Fruit fly (Drosophila melanogaster) whole organism, embryonic: ENCODE data around the gene CG31174.
A peak's percentile ranks its signal among the peaks of the same experiment; 100 is the strongest.

Experiments
- Abd-B ChIP-seq: fragments of 200-800 bp; sonication (Bioruptor generic); optimal IDR thresholded peaks from 2 replicates; lab custom pipeline; 2018; ENCODE audit warnings: missing biosample characterization, mild to moderate bottlenecking, missing genetic modification characterization, moderate library complexity
- Atf-2 ChIP-seq: fragments of 200-800 bp; sonication (Bioruptor generic); optimal IDR thresholded peaks from 2 replicates; lab custom pipeline; 2016; ENCODE audit warnings: missing biosample characterization, missing genetic modification characterization
- B-H1 ChIP-seq: fragments of 200-800 bp; sonication (Bioruptor generic); IDR thresholded peaks from 3 replicates; pipeline ENCODE4 v1.3.6; 2022; ENCODE audit warnings: missing biosample characterization, missing genetic modification characterization
- C15 ChIP-seq: fragments of 200-800 bp; sonication (Bioruptor generic); IDR thresholded peaks from 3 replicates; pipeline ENCODE4 v1.3.6; 2022; ENCODE audit warnings: missing biosample characterization, missing genetic modification characterization
- CG11093 ChIP-seq: fragments of 200-800 bp; sonication (Bioruptor generic); IDR thresholded peaks from 3 replicates; pipeline ENCODE4 v1.3.6; 2022; ENCODE audit warnings: missing biosample characterization, missing genetic modification characterization
- CG11695 ChIP-seq: fragments of 200-800 bp; sonication (Bioruptor generic); IDR thresholded peaks from 3 replicates; pipeline ENCODE4 v1.3.6; 2022; ENCODE audit warnings: missing biosample characterization, missing genetic modification characterization
- CG1233 ChIP-seq: fragments of 200-800 bp; sonication (Bioruptor generic); optimal IDR thresholded peaks from 4 replicates; lab custom pipeline; 2018; ENCODE audit warnings: missing biosample characterization, mild to moderate bottlenecking, missing genetic modification characterization
- CG12744 ChIP-seq: fragments of 200-800 bp; sonication (Bioruptor generic); optimal IDR thresholded peaks from 2 replicates; lab custom pipeline; 2016; ENCODE audit warnings: missing biosample characterization, missing genetic modification characterization
- CG12942 ChIP-seq: fragments of 200-800 bp; sonication (Bioruptor generic); optimal IDR thresholded peaks from 3 replicates; lab custom pipeline; 2016; ENCODE audit warnings: missing biosample characterization, missing genetic modification characterization
- CG13624 ChIP-seq: fragments of 200-800 bp; sonication (Bioruptor generic); optimal IDR thresholded peaks from 2 replicates; lab custom pipeline; 2016; ENCODE audit warnings: missing biosample characterization, missing genetic modification characterization
- CG17612 ChIP-seq: fragments of 200-800 bp; sonication (Bioruptor generic); IDR thresholded peaks from 2 replicates; pipeline ENCODE4 v1.3.6; 2022; ENCODE audit warnings: missing biosample characterization, missing genetic modification characterization
- CG17829 ChIP-seq: fragments of 200-800 bp; optimal IDR thresholded peaks from 2 replicates; lab custom pipeline; 2019; ENCODE audit warnings: missing biosample characterization, mild to moderate bottlenecking, missing genetic modification characterization, moderate library complexity
- CG2712 ChIP-seq: fragments of 200-800 bp; optimal IDR thresholded peaks from 3 replicates; lab custom pipeline; 2019; ENCODE audit warnings: missing biosample characterization, mild to moderate bottlenecking, missing genetic modification characterization, moderate library complexity
- CG30431 ChIP-seq: fragments of 200-800 bp; sonication (Bioruptor generic); optimal IDR thresholded peaks from 2 replicates; lab custom pipeline; 2017; ENCODE audit warnings: missing biosample characterization, missing genetic modification characterization
- CG32772 ChIP-seq: fragments of 200-800 bp; sonication (Bioruptor generic); IDR thresholded peaks from 2 replicates; pipeline ENCODE4 v1.3.6; 2022; ENCODE audit warnings: missing biosample characterization, missing genetic modification characterization
- CG33213 ChIP-seq: fragments of 200-800 bp; sonication (Bioruptor generic); optimal IDR thresholded peaks from 3 replicates; lab custom pipeline; 2016; ENCODE audit warnings: missing biosample characterization, missing genetic modification characterization
- CG33557 ChIP-seq: fragments of 200-800 bp; sonication (Bioruptor generic); optimal IDR thresholded peaks from 2 replicates; lab custom pipeline; 2019; ENCODE audit warnings: missing biosample characterization, mild to moderate bottlenecking, missing genetic modification characterization, moderate library complexity
- CG3838 ChIP-seq: fragments of 200-800 bp; sonication (Bioruptor generic); optimal IDR thresholded peaks from 3 replicates; lab custom pipeline; 2016; ENCODE audit warnings: missing biosample characterization, missing genetic modification characterization
- CG4404 ChIP-seq: fragments of 200-800 bp; sonication (Bioruptor generic); IDR thresholded peaks from 2 replicates; pipeline ENCODE4 v1.3.6; 2022; ENCODE audit warnings: missing biosample characterization, missing genetic modification characterization
- CG4730 ChIP-seq: fragments of 200-800 bp; sonication (Bioruptor generic); IDR thresholded peaks from 2 replicates; pipeline ENCODE4 v1.3.6; 2022; ENCODE audit warnings: missing biosample characterization, missing genetic modification characterization
- CG5953 ChIP-seq: fragments of 200-800 bp; sonication (Bioruptor generic); IDR thresholded peaks from 2 replicates; pipeline ENCODE4 v1.3.6; 2022; ENCODE audit warnings: missing biosample characterization, missing genetic modification characterization
- CG7271 ChIP-seq: fragments of 200-800 bp; sonication (Bioruptor generic); optimal IDR thresholded peaks from 2 replicates; lab custom pipeline; 2018; ENCODE audit warnings: missing biosample characterization, mild to moderate bottlenecking, missing genetic modification characterization, moderate library complexity
- CG7745 ChIP-seq: fragments of 200-800 bp; sonication (Bioruptor generic); optimal IDR thresholded peaks from 2 replicates; lab custom pipeline; 2018; ENCODE audit warnings: missing biosample characterization, mild to moderate bottlenecking, missing genetic modification characterization, moderate library complexity
- CG7839 ChIP-seq: fragments of 200-800 bp; sonication (Bioruptor generic); optimal IDR thresholded peaks from 3 replicates; lab custom pipeline; 2018; ENCODE audit warnings: missing biosample characterization, mild to moderate bottlenecking, missing genetic modification characterization, moderate library complexity
- CG7928 ChIP-seq: fragments of 200-800 bp; sonication (Bioruptor generic); optimal IDR thresholded peaks from 2 replicates; lab custom pipeline; 2017; ENCODE audit warnings: missing biosample characterization, mild to moderate bottlenecking, missing genetic modification characterization
- CG8290 ChIP-seq, 3 experiments: fragments of 200-800 bp; sonication (Bioruptor generic); optimal IDR thresholded peaks; 2 replicates each; lab custom pipeline; 2016 to 2019; ENCODE audit warnings: missing biosample characterization in 3 of 3, missing genetic modification characterization in 3 of 3, mild to moderate bottlenecking in 2 of 3, moderate library complexity in 1 of 3
- CG9609 ChIP-seq: fragments of 200-800 bp; sonication (Bioruptor generic); optimal IDR thresholded peaks from 3 replicates; lab custom pipeline; 2016; ENCODE audit warnings: missing biosample characterization, missing genetic modification characterization
- CG9727 ChIP-seq: fragments of 200-800 bp; sonication (Bioruptor generic); optimal IDR thresholded peaks from 3 replicates; lab custom pipeline; 2017; ENCODE audit warnings: missing biosample characterization, mild to moderate bottlenecking, missing genetic modification characterization
- CG9932 ChIP-seq: fragments of 200-800 bp; sonication (Bioruptor generic); IDR thresholded peaks from 2 replicates; pipeline ENCODE4 v1.3.6; 2022; ENCODE audit warnings: missing biosample characterization, missing genetic modification characterization
- Camta ChIP-seq: fragments of 200-800 bp; sonication (Bioruptor generic); optimal IDR thresholded peaks from 2 replicates; lab custom pipeline; 2016; ENCODE audit warnings: missing biosample characterization, missing genetic modification characterization
- CrebB ChIP-seq: fragments of 200-800 bp; sonication (Bioruptor generic); optimal IDR thresholded peaks from 3 replicates; lab custom pipeline; 2018; ENCODE audit warnings: missing biosample characterization, mild to moderate bottlenecking, missing genetic modification characterization
- Dip3 ChIP-seq: fragments of 200-800 bp; sonication (Bioruptor generic); optimal IDR thresholded peaks from 3 replicates; lab custom pipeline; 2016; ENCODE audit warnings: missing biosample characterization, missing genetic modification characterization
- Drgx ChIP-seq: fragments of 200-800 bp; sonication (Bioruptor generic); IDR thresholded peaks from 2 replicates; pipeline ENCODE4 v1.3.6; 2022; ENCODE audit warnings: missing biosample characterization, missing genetic modification characterization
- HLH54F ChIP-seq: fragments of 200-800 bp; sonication (Bioruptor generic); optimal IDR thresholded peaks from 3 replicates; lab custom pipeline; 2016; ENCODE audit warnings: missing biosample characterization, missing genetic modification characterization
- HmgD ChIP-seq: fragments of 200-800 bp; sonication (Bioruptor generic); optimal IDR thresholded peaks from 3 replicates; lab custom pipeline; 2016; ENCODE audit warnings: missing biosample characterization, missing genetic modification characterization
- Mes4 ChIP-seq: fragments of 200-800 bp; sonication (Bioruptor generic); optimal IDR thresholded peaks from 2 replicates; lab custom pipeline; 2016; ENCODE audit warnings: missing biosample characterization, missing genetic modification characterization
- NC2α ChIP-seq: fragments of 200-800 bp; sonication (Bioruptor generic); optimal IDR thresholded peaks from 2 replicates; lab custom pipeline; 2016; ENCODE audit warnings: missing biosample characterization, missing genetic modification characterization
- NC2β ChIP-seq: fragments of 200-800 bp; sonication (Bioruptor generic); optimal IDR thresholded peaks from 2 replicates; lab custom pipeline; 2016; ENCODE audit warnings: missing biosample characterization, missing genetic modification characterization
- Sin3A ChIP-seq: fragments of >200 bp; optimal IDR thresholded peaks from 2 replicates; lab custom pipeline; 2018
- Spps ChIP-seq: fragments of 200-800 bp; sonication (Bioruptor generic); optimal IDR thresholded peaks from 2 replicates; lab custom pipeline; 2018; ENCODE audit warnings: missing biosample characterization, mild to moderate bottlenecking, missing genetic modification characterization
- danr ChIP-seq: fragments of 200-800 bp; sonication (Bioruptor generic); IDR thresholded peaks from 2 replicates; pipeline ENCODE4 v1.3.6; 2022; ENCODE audit warnings: missing biosample characterization, missing genetic modification characterization
- en ChIP-seq: fragments of 200-800 bp; sonication (Bioruptor generic); optimal IDR thresholded peaks from 2 replicates; lab custom pipeline; 2016; ENCODE audit warnings: missing biosample characterization, missing genetic modification characterization
- gt ChIP-seq: fragments of 200-800 bp; sonication (Bioruptor generic); IDR thresholded peaks from 2 replicates; pipeline ENCODE4 v1.3.6; 2022; ENCODE audit warnings: missing biosample characterization, missing genetic modification characterization
- ham ChIP-seq: fragments of 200-800 bp; sonication (Bioruptor generic); IDR thresholded peaks from 2 replicates; pipeline ENCODE4 v1.3.6; 2022; ENCODE audit warnings: missing biosample characterization, missing genetic modification characterization
- odd ChIP-seq: fragments of 200-800 bp; sonication (Bioruptor generic); optimal IDR thresholded peaks from 2 replicates; lab custom pipeline; 2017; ENCODE audit warnings: missing biosample characterization, mild to moderate bottlenecking, missing genetic modification characterization
- p53 ChIP-seq: fragments of 200-800 bp; sonication (Bioruptor generic); optimal IDR thresholded peaks from 2 replicates; lab custom pipeline; 2016; ENCODE audit warnings: missing biosample characterization, missing genetic modification characterization
- pnt ChIP-seq: fragments of 200-800 bp; sonication (Bioruptor generic); optimal IDR thresholded peaks from 3 replicates; lab custom pipeline; 2016; ENCODE audit warnings: missing biosample characterization, missing genetic modification characterization
- pros ChIP-seq: fragments of 200-800 bp; sonication (Bioruptor generic); optimal IDR thresholded peaks from 3 replicates; lab custom pipeline; 2019; ENCODE audit warnings: missing biosample characterization, mild to moderate bottlenecking, missing genetic modification characterization, moderate library complexity
- psq ChIP-seq: fragments of 200-800 bp; sonication (Bioruptor generic); optimal IDR thresholded peaks from 2 replicates; lab custom pipeline; 2017; ENCODE audit warnings: missing biosample characterization, missing genetic modification characterization
- sens ChIP-seq: fragments of 200-800 bp; sonication (Bioruptor generic); peaks from one replicate; lab custom pipeline; 2016; ENCODE audit warnings: missing biosample characterization, missing genetic modification characterization
- sisA ChIP-seq: fragments of 200-800 bp; sonication (Bioruptor generic); IDR thresholded peaks from 2 replicates; pipeline ENCODE4 v1.3.6; 2022; ENCODE audit warnings: missing biosample characterization, missing genetic modification characterization
- ssp ChIP-seq: fragments of 200-800 bp; sonication (Bioruptor generic); IDR thresholded peaks from 2 replicates; pipeline ENCODE4 v1.3.6; 2022; ENCODE audit warnings: missing biosample characterization, missing genetic modification characterization
- tna ChIP-seq: fragments of 200-800 bp; sonication (Bioruptor generic); IDR thresholded peaks from 2 replicates; pipeline ENCODE4 v1.3.6; 2022; ENCODE audit warnings: missing biosample characterization, missing genetic modification characterization; ENCODE audit not compliant: partially characterized antibody

The CG31174 gene

dm6 chr3R:21828785-21829486 lies 40.4 kb downstream of the CG31174 start (continued):
- TF ChIP-seq CG7839 (tag; lab: Kevin White, UChicago) (peak; percentile 79), Abd-B (GFP tag; lab: Kevin White, UChicago) (peak; percentile 49), Spps (tag; lab: Kevin White, UChicago) (peak; percentile 85), CG5953 (GFP tag; lab: Robert Waterston, UW) (no peak), CG9727 (GFP tag; lab: Kevin White, UChicago) (peak; percentile 79), C15 (GFP tag; lab: Robert Waterston, UW) (no peak), psq (GFP tag; lab: Kevin White, UChicago) (peak; percentile 31), HLH54F (no peak), CG11093 (0 out of 3 replicates have a peak, but pooled peaks have one; percentile 51), Atf-2 (GFP tag; lab: Kevin White, UChicago) (no peak), pnt (GFP tag; lab: Kevin White, UChicago) (no peak), HmgD (GFP tag; lab: Kevin White, UChicago) (no peak), CG8290 (GFP tag; optimal IDR thresholded peaks at IDR 0.05; lab: Kevin White, UChicago) (peak; percentile 78), CG8290 (tag; optimal IDR thresholded peaks at IDR 0.05; lab: Kevin White, UChicago) (no peak), CG7928 (GFP tag; lab: Kevin White, UChicago) (no peak), pros (GFP tag; lab: Kevin White, UChicago) (no peak), p53 (GFP tag; lab: Kevin White, UChicago) (no peak), Mes4 (GFP tag; lab: Kevin White, UChicago) (no peak), CrebB (no peak), CG17829 (peak; percentile 94), Sin3A (lab: Kevin White, UChicago) (no peak), CG13624 (GFP tag; lab: Kevin White, UChicago) (no peak), CG4404 (GFP tag; lab: Robert Waterston, UW) (no peak; the same call in 1 of the 2 replicates), gt (GFP tag; lab: Robert Waterston, UW) (peak; percentile 44; the same call in 1 of the 2 replicates), ssp (peak; percentile 37; the same call in 1 of the 2 replicates), CG7271 (tag; lab: Kevin White, UChicago) (peak; percentile 0), B-H1 (no peak), Dip3 (no peak), CG11695 (0 out of 3 replicates have a peak, but pooled peaks have one; percentile 47), CG1233 (peak; percentile 26), CG9932 (no peak), CG32772 (GFP tag; lab: Robert Waterston, UW) (peak; percentile 52), Drgx (GFP tag; lab: Robert Waterston, UW) (peak; percentile 86), CG17612 (GFP tag; lab: Robert Waterston, UW) (no peak), tna (GFP tag; lab: Robert Waterston, UW) (no peak), CG33213 (GFP tag; lab: Kevin White, UChicago) (no peak), sens (peak; percentile 88), odd (no peak)

dm6 chr3R:21828040-21828526 lies 41.2 kb downstream of the CG31174 start:
- TF ChIP-seq en (GFP tag; lab: Kevin White, UChicago), result peak; percentile 37
- TF ChIP-seq CG7745 (tag; lab: Kevin White, UChicago), result peak; percentile 39
- TF ChIP-seq CG3838 (GFP tag; lab: Kevin White, UChicago), result peak; percentile 10
- peak; percentile 78 for TF ChIP-seq CG9609 (GFP tag; lab: Kevin White, UChicago)
- peak; percentile 67 for TF ChIP-seq CG30431 (GFP tag; lab: Kevin White, UChicago)
- peak; percentile 75 for TF ChIP-seq sisA (GFP tag; lab: Robert Waterston, UW)
- no peak for TF ChIP-seq ham
- TF ChIP-seq CG12942 (GFP tag; lab: Kevin White, UChicago), result peak; percentile 58
- TF ChIP-seq CG12744 (GFP tag; lab: Kevin White, UChicago), result peak; percentile 29
- peak; percentile 85 for TF ChIP-seq NC2β (GFP tag; lab: Kevin White, UChicago)
- TF ChIP-seq CG4730 (GFP tag; lab: Robert Waterston, UW), result peak; percentile 72
- peak; percentile 89 for TF ChIP-seq CG33557 (GFP tag; lab: Kevin White, UChicago)
- peak; percentile 55; the same call in 1 of the 2 replicates for TF ChIP-seq danr
- TF ChIP-seq CG2712 (tag; lab: Kevin White, UChicago), result peak; percentile 94
- TF ChIP-seq NC2α, result peak; percentile 77
- TF ChIP-seq Camta (GFP tag; lab: Kevin White, UChicago), result peak; percentile 63
